Worm (Caenorhabditis elegans): Measurements from ENCODE around the gene F43C1.5.

ce11 chrIII:4263048-4263447 lies 34.1 kb downstream of the F43C1.5 start, which contains the start of gene T08A11.1:
- TF ChIP-seq nhr-11 (tag; optimal IDR thresholded peaks at IDR 0.05) (no peak), unc-62 (GFP tag; optimal IDR thresholded peaks at IDR 0.05) (no peak), nhr-237 (tag; optimal IDR thresholded peaks at IDR 0.05) (no peak), jun-1 (tag; optimal IDR thresholded peaks at IDR 0.05) (no peak), aly-2 (tag; optimal IDR thresholded peaks at IDR 0.05) (no peak), ztf-4 (tag; optimal IDR thresholded peaks at IDR 0.05) (no peak), ztf-11 (tag; optimal IDR thresholded peaks at IDR 0.05) (no peak), nhr-25 (tag; optimal IDR thresholded peaks at IDR 0.05) (no peak), skn-1 (tag; optimal IDR thresholded peaks at IDR 0.05) (no peak), lin-39 (tag; optimal IDR thresholded peaks at IDR 0.05) (no peak), pqm-1 (tag; optimal IDR thresholded peaks at IDR 0.05) (no peak), unc-39 (tag; optimal IDR thresholded peaks at IDR 0.05) (no peak)

All from whole organism, L3 larva.